Worm (Caenorhabditis elegans): ENCODE measurements around the gene Y25C1A.8.
A peak's percentile ranks its signal among the peaks of the same experiment; 100 is the strongest.

Y25C1A.8 gene

ce11 chrII:3076915-3077314 lies at the start of gene Y25C1A.8:
Y25C1A.8 (minus strand) TSS chrII:3076959.
- TF ChIP-seq pqm-1 (tag; optimal IDR thresholded peaks at IDR 0.05) (no peak), ceh-8 (GFP tag; optimal IDR thresholded peaks at IDR 0.05) (peak; percentile 85), Y116A8C.19 (tag; optimal IDR thresholded peaks at IDR 0.05; ENCODE audit: borderline replicate concordance) (no peak), sptf-1 (tag; optimal IDR thresholded peaks at IDR 0.05) (no peak), snpc-4 (tag; optimal IDR thresholded peaks at IDR 0.05) (peak; percentile 78), hpl-2 (GFP tag; optimal IDR thresholded peaks at IDR 0.05) (peak; percentile 88), lin-14 (GFP tag; optimal IDR thresholded peaks at IDR 0.05) (peak; percentile 93), nhr-28 (tag; optimal IDR thresholded peaks at IDR 0.05) (no peak), zag-1 (tag; optimal IDR thresholded peaks at IDR 0.05) (no peak), lir-3 (tag; optimal IDR thresholded peaks at IDR 0.05; ENCODE audit: poor library complexity) (no peak), unc-130 (tag; optimal IDR thresholded peaks at IDR 0.05) (peak; percentile 84), fkh-10 (GFP tag; optimal IDR thresholded peaks at IDR 0.05) (peak; percentile 87), nhr-77 (tag; optimal IDR thresholded peaks at IDR 0.05) (peak; percentile 56), unc-62 (GFP tag; optimal IDR thresholded peaks at IDR 0.05) (no peak), unc-98 (GFP tag; IDR thresholded peaks at IDR 0.05) (0 out of 2 replicates have a peak, but pooled peaks have one; percentile 47), elt-2 (tag; optimal IDR thresholded peaks at IDR 0.05) (peak; percentile 83), ces-1 (GFP tag; optimal IDR thresholded peaks at IDR 0.05) (no peak), pax-3 (tag; optimal IDR thresholded peaks at IDR 0.05) (peak; percentile 81), sup-37 (GFP tag; optimal IDR thresholded peaks at IDR 0.05) (peak; percentile 84), irx-1 (tag; optimal IDR thresholded peaks at IDR 0.05) (peak; percentile 91), dsc-1 (tag; optimal IDR thresholded peaks at IDR 0.05) (no peak), ceh-63 (GFP tag; optimal IDR thresholded peaks at IDR 0.05) (no peak), pag-3 (tag; optimal IDR thresholded peaks at IDR 0.05; ENCODE audit: borderline replicate concordance, insufficient read depth) (no peak), lin-15B (tag; optimal IDR thresholded peaks at IDR 0.05) (peak; percentile 58), tlp-1 (tag; optimal IDR thresholded peaks at IDR 0.05) (no peak), skn-1 (tag; optimal IDR thresholded peaks at IDR 0.05) (peak; percentile 85), aly-2 (tag; optimal IDR thresholded peaks at IDR 0.05) (peak; percentile 58), aha-1 (tag; optimal IDR thresholded peaks at IDR 0.05) (peak; percentile 48), nhr-11 (tag; optimal IDR thresholded peaks at IDR 0.05) (peak; percentile 66), fkh-8 (tag; optimal IDR thresholded peaks at IDR 0.05) (peak; percentile 93), mdl-1 (tag; optimal IDR thresholded peaks at IDR 0.05) (peak in 1 of 2 experiments; percentile 82), nhr-237 (tag; optimal IDR thresholded peaks at IDR 0.05) (peak; percentile 49), swsn-7 (tag; optimal IDR thresholded peaks at IDR 0.05) (peak; percentile 92), ztf-4 (tag; optimal IDR thresholded peaks at IDR 0.05) (peak; percentile 86), fos-1 (tag; optimal IDR thresholded peaks at IDR 0.05) (peak; percentile 75), nhr-19 (GFP tag; conservative IDR thresholded peaks at IDR 0.05) (peak; percentile 91), C34B4.2 (tag; optimal IDR thresholded peaks at IDR 0.05) (peak; percentile 78), C04F5.9 (tag; optimal IDR thresholded peaks at IDR 0.05) (peak; percentile 100), blmp-1 (tag; optimal IDR thresholded peaks at IDR 0.05) (peak; percentile 43), F16B12.6 (tag; optimal IDR thresholded peaks at IDR 0.05) (peak; percentile 67), ets-5 (GFP tag; IDR thresholded peaks at IDR 0.05) (no peak), grh-1 (GFP tag; IDR thresholded peaks at IDR 0.05) (peak; percentile 89), mab-9 (GFP tag; IDR thresholded peaks at IDR 0.05) (peak; percentile 86), nhr-90 (tag; optimal IDR thresholded peaks at IDR 0.05; ENCODE audit: poor library complexity) (no peak), ceh-90 (tag; optimal IDR thresholded peaks at IDR 0.05) (peak; percentile 42), snu-23 (GFP tag; optimal IDR thresholded peaks at IDR 0.05) (peak; percentile 95), ama-1 (optimal IDR thresholded peaks at IDR 0.05) (peak; percentile 23), sox-4 (tag; optimal IDR thresholded peaks at IDR 0.05) (peak; percentile 72), hlh-4 (tag; optimal IDR thresholded peaks at IDR 0.05) (no peak), efl-3 (GFP tag; optimal IDR thresholded peaks at IDR 0.05) (peak; percentile 34), lsy-2 (tag; optimal IDR thresholded peaks at IDR 0.05) (peak; percentile 100), lin-39 (tag; optimal IDR thresholded peaks at IDR 0.05) (peak; percentile 94), vab-15 (tag; optimal IDR thresholded peaks at IDR 0.05) (peak; percentile 79), mef-2 (tag; optimal IDR thresholded peaks at IDR 0.05) (peak; percentile 79)

All from whole organism, L1 larva.